Worm (Caenorhabditis elegans): ENCODE results near the gene taf-3.

taf-3 gene

DNA sequence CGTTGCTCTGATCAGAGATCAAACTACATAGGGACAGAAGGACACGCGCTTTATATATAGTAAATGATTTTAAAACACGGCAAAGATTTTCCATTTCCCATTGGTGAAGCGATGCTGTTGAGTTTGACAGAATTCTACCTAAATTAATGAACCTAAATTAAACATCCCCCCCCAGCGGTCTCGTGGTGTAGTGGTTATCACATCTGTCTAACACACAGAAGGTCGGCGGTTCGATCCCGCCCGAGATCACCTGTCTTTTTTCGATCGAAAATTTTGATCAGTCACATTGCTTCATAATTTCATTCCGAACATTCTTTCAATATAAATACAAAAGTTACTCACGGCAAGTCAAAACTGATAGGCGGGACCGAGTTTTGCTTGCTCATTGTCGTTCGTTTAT lies 33.0 kb upstream of the taf-3 start:
- TF ChIP-seq elt-2 (tag; optimal IDR thresholded peaks at IDR 0.05) (peak; percentile 19), nhr-43 (tag; optimal IDR thresholded peaks at IDR 0.05; ENCODE audit: poor library complexity, severe bottlenecking) (peak; percentile 6)

DNA sequence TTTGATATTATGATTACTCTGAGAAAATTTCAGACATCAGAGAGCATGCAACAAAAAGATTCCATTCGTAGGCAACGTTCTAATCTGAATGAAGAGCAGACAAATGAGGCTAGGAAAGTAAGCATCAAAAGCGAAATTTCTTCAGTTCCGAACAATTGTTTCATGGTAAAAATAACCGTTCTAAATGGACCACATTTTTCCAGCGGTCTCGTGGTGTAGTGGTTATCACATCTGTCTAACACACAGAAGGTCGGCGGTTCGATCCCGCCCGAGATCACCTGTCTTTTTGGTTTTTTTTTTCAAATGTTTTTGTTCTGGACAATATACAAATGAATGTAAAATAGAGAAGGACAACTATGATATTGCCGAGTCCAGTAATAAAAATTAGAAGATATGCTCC lies 32.4 kb upstream of the taf-3 start, which contains the start of gene twk-21:
twk-21 (plus strand) TSS at position 34 of the 400 bp plus-strand sequence.
- no peak for TF ChIP-seq lsy-12 (tag; optimal IDR thresholded peaks at IDR 0.05)
- no peak for TF ChIP-seq lin-15B (tag; optimal IDR thresholded peaks at IDR 0.05)
- TF ChIP-seq ceh-28 (tag; optimal IDR thresholded peaks at IDR 0.05): no peak
- TF ChIP-seq unc-39 (tag; optimal IDR thresholded peaks at IDR 0.05): no peak
- no peak for TF ChIP-seq nhr-77 (tag; optimal IDR thresholded peaks at IDR 0.05)
- TF ChIP-seq nhr-76 (tag; optimal IDR thresholded peaks at IDR 0.05): no peak
- TF ChIP-seq ztf-11 (tag; optimal IDR thresholded peaks at IDR 0.05): no peak
- TF ChIP-seq daf-12 (tag; optimal IDR thresholded peaks at IDR 0.05): no peak
- no peak for TF ChIP-seq nhr-23 (tag; optimal IDR thresholded peaks at IDR 0.05)
- TF ChIP-seq egl-27 (tag; optimal IDR thresholded peaks at IDR 0.05): no peak
- no peak for TF ChIP-seq unc-62 (GFP tag; optimal IDR thresholded peaks at IDR 0.05)

DNA sequence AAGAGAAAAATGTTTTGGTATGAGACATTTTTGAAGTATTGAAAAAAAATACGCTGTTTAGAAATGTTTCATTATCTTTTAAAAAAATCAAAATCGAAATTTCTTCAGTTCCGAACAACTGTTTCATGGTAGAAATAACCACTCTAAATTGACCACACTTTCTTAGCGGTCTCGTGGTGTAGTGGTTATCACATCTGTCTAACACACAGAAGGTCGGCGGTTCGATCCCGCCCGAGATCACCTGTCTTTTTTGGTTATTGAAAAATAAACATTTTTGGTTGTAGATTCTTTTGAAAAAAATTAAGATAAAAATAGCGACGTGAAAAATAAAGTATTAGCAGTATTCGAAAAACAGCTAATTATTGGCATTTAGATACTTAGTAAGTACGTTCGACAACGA lies 31.8 kb upstream of the taf-3 start:
- peak; percentile 43 for TF ChIP-seq elt-2 (tag; optimal IDR thresholded peaks at IDR 0.05)
- TF ChIP-seq nhr-25 (tag; optimal IDR thresholded peaks at IDR 0.05): peak; percentile 14
- peak; percentile 21 for TF ChIP-seq pqm-1 (tag; optimal IDR thresholded peaks at IDR 0.05)
- no peak for TF ChIP-seq ceh-16 (tag; optimal IDR thresholded peaks at IDR 0.05)
- peak; percentile 4 for TF ChIP-seq nhr-23 (tag; optimal IDR thresholded peaks at IDR 0.05)

DNA sequence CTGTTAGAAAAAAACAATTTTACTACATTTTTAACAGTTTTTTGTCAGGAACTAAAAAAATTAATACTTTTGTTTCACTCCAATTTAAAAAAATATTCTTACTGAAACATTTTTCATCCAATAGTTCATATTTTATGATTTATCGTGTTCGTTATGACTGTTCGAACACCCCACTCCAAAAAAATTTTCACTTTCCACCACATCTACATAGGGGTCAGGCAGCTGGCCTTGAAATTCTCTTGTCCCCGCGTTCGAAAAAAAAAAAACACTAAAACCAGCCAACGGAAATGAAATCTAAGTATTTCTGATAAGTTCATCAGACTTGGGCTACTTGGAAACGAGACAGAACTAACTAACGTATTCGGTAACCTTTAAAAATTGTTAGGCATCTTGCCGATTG lies 26.1 kb upstream of the taf-3 start, which contains the start of gene twk-22:
twk-22 (plus strand) TSS at position 301 of the 400 bp plus-strand sequence.
- TF ChIP-seq nhr-25 (tag; optimal IDR thresholded peaks at IDR 0.05) (no peak), ztf-11 (tag; optimal IDR thresholded peaks at IDR 0.05) (no peak), hmg-11 (tag; optimal IDR thresholded peaks at IDR 0.05) (no peak), snpc-4 (tag; optimal IDR thresholded peaks at IDR 0.05) (no peak), ztf-4 (tag; optimal IDR thresholded peaks at IDR 0.05) (no peak), nhr-11 (tag; optimal IDR thresholded peaks at IDR 0.05) (no peak), pha-4 (tag; optimal IDR thresholded peaks at IDR 0.05) (no peak), lin-15B (tag; optimal IDR thresholded peaks at IDR 0.05) (no peak), nhr-76 (tag; optimal IDR thresholded peaks at IDR 0.05) (no peak), fkh-10 (GFP tag; optimal IDR thresholded peaks at IDR 0.05) (no peak)

DNA sequence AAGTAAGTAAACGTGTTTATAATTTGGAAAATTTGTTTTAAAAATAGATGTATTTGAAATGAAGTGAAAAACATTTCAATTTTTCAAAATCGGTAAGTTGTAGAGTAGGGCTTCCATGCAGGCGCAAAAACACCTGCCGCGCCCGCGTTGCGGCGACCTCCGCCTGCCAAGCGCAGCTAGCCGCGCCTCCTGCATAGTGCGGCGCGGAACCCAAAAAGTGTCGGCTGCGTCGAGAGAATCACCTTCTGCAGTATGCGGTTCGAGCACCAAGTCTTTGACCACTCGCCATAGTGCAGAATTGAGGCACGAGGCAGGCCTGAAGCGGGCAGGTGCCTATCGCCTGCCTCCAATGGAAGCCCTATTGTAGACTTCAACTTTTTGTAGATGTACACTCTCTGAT lies 22.5 kb upstream of the taf-3 start:
- peak; percentile 23 for TF ChIP-seq snpc-4 (tag; optimal IDR thresholded peaks at IDR 0.05)
- no peak for TF ChIP-seq nhr-67 (tag; optimal IDR thresholded peaks at IDR 0.05)
- no peak for TF ChIP-seq pha-4 (tag; optimal IDR thresholded peaks at IDR 0.05)
- no peak for TF ChIP-seq fkh-2 (tag; optimal IDR thresholded peaks at IDR 0.05)
- no peak for TF ChIP-seq daf-12 (tag; optimal IDR thresholded peaks at IDR 0.05)
- no peak for TF ChIP-seq nhr-23 (tag; optimal IDR thresholded peaks at IDR 0.05)

DNA sequence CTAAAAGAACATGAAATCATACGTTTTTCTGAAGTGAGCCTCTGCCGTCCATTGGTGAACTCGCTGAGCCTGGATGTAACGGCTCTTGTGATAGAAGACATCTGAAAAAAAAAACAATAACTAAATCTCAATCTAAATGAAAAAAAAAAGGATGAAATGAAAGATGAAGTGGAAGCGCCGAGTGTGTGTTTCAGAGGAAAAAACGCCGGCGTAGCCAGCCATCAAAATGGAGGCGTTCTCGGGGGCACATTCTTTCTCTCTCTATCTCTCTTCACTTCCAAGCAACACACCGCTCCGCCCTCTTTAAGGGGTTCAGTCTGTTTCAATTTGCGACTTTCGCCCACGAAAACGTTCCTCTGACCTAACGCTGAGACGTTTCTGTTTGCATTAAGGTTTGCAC lies 14.6 kb upstream of the taf-3 start, which contains the start of gene T01B4.3:
T01B4.3 (minus strand) TSS at position 101 of the 400 bp plus-strand sequence.
- TF ChIP-seq eor-1 (tag; optimal IDR thresholded peaks at IDR 0.05): no peak
- TF ChIP-seq ceh-16 (tag; optimal IDR thresholded peaks at IDR 0.05): no peak
- TF ChIP-seq ZK546.5 (tag; optimal IDR thresholded peaks at IDR 0.05): no peak
- no peak for TF ChIP-seq skn-1 (tag; optimal IDR thresholded peaks at IDR 0.05)
- TF ChIP-seq nhr-25 (tag; optimal IDR thresholded peaks at IDR 0.05): no peak
- TF ChIP-seq ztf-11 (tag; optimal IDR thresholded peaks at IDR 0.05): no peak
- TF ChIP-seq nhr-11 (tag; optimal IDR thresholded peaks at IDR 0.05): no peak
- no peak for TF ChIP-seq nfya-1 (tag; optimal IDR thresholded peaks at IDR 0.05; ENCODE audit: insufficient read depth)
- TF ChIP-seq snpc-4 (tag; optimal IDR thresholded peaks at IDR 0.05): no peak
- TF ChIP-seq pqm-1 (tag; optimal IDR thresholded peaks at IDR 0.05): no peak
- no peak for TF ChIP-seq ztf-4 (tag; optimal IDR thresholded peaks at IDR 0.05)
- no peak for TF ChIP-seq nhr-12 (tag; optimal IDR thresholded peaks at IDR 0.05)
- no peak for TF ChIP-seq nhr-28 (tag; optimal IDR thresholded peaks at IDR 0.05)
- no peak for TF ChIP-seq mml-1 (tag; optimal IDR thresholded peaks at IDR 0.05)
- no peak for TF ChIP-seq nhr-23 (tag; optimal IDR thresholded peaks at IDR 0.05)
- no peak for TF ChIP-seq fkh-2 (tag; optimal IDR thresholded peaks at IDR 0.05)
- TF ChIP-seq aly-2 (tag; optimal IDR thresholded peaks at IDR 0.05): no peak
- TF ChIP-seq egl-5 (tag; optimal IDR thresholded peaks at IDR 0.05): no peak
- no peak for TF ChIP-seq tbx-2 (tag; optimal IDR thresholded peaks at IDR 0.05)
- TF ChIP-seq elt-3 (tag; optimal IDR thresholded peaks at IDR 0.05): no peak

All from whole organism, L3 larva.